Worm (Caenorhabditis elegans) whole organism, midembryonic: ENCODE data around the gene srab-11.

Experiments
- T22C8.4 ChIP-seq: fragments of 200-800 bp; sonication (Bioruptor generic); IDR thresholded peaks from 2 replicates; pipeline ENCODE4 v1.3.6; 2022; ENCODE audit warnings: missing genetic modification characterization, missing compliant biosample characterization
- cog-1 ChIP-seq: sonication (generic microtip); optimal IDR thresholded peaks from 2 replicates; lab custom pipeline; 2016; ENCODE audit warnings: missing genetic modification characterization, missing compliant biosample characterization
- flt-1 ChIP-seq: fragments of 200-800 bp; sonication (Bioruptor generic); IDR thresholded peaks from 2 replicates; pipeline ENCODE4 v1.3.6; 2022; ENCODE audit warnings: missing genetic modification characterization, missing compliant biosample characterization
- klf-2 ChIP-seq: fragments of 200-800 bp; sonication (Bioruptor generic); conservative IDR thresholded peaks from 2 replicates; pipeline ENCODE4 v1.3.6; 2022; ENCODE audit warnings: missing genetic modification reagents, missing genetic modification characterization, missing compliant biosample characterization
- med-1 ChIP-seq: sonication (generic microtip); optimal IDR thresholded peaks from 2 replicates; lab custom pipeline; 2017; ENCODE audit warnings: missing genetic modification characterization, mild to moderate bottlenecking, missing compliant biosample characterization, antibody characterized with exemption, missing genetic modification reagents; ENCODE audit not compliant: insufficient read depth
- ref-1 ChIP-seq: fragments of 200-800 bp; sonication (Bioruptor generic); conservative IDR thresholded peaks from 2 replicates; pipeline ENCODE4 v1.3.6; 2022; ENCODE audit warnings: missing genetic modification reagents, missing genetic modification characterization, missing compliant biosample characterization
- tab-1 ChIP-seq: fragments of 200-800 bp; sonication (Bioruptor generic); IDR thresholded peaks from 2 replicates; pipeline ENCODE4 v1.3.6; 2022; ENCODE audit warnings: missing genetic modification characterization, missing compliant biosample characterization
- ztf-23 ChIP-seq: fragments of 200-800 bp; sonication (Bioruptor generic); IDR thresholded peaks from 2 replicates; pipeline ENCODE4 v1.3.6; 2022; ENCODE audit warnings: missing genetic modification reagents, missing genetic modification characterization, missing compliant biosample characterization
- ztf-29 ChIP-seq: fragments of 200-800 bp; sonication (Bioruptor generic); IDR thresholded peaks from 2 replicates; pipeline ENCODE4 v1.3.6; 2022; ENCODE audit warnings: missing genetic modification reagents, missing genetic modification characterization, missing compliant biosample characterization

ce11 chrV:3132116-3132515, 14.7 kb downstream of the srab-11 start:
- TF ChIP-seq flt-1 (GFP tag; lab: Robert Waterston, UW) (peak; percentile 48; the same call in 1 of the 2 replicates), klf-2 (no peak), tab-1 (GFP tag; lab: Robert Waterston, UW) (no peak), T22C8.4 (GFP tag; lab: Robert Waterston, UW) (no peak), cog-1 (tag; lab: Kevin White, UChicago) (no peak), ztf-23 (no peak), ref-1 (no peak), med-1 (no peak), ztf-29 (no peak)
